Fruit fly (Drosophila melanogaster) whole organism, adult: ENCODE data around the gene M6.
A peak's percentile ranks its signal among the peaks of the same experiment; 100 is the strongest.

ENCODE experiments used
- CG11617 ChIP-seq: fragments of 200-800 bp; sonication (Bioruptor generic); optimal IDR thresholded peaks from 2 replicates; lab custom pipeline; 2017; ENCODE audit warnings: mild to moderate bottlenecking, missing biosample characterization, missing genetic modification reagents, missing genetic modification characterization
- CG12768 ChIP-seq: fragments of 200-800 bp; sonication (Bioruptor generic); optimal IDR thresholded peaks from 2 replicates; lab custom pipeline; 2017; ENCODE audit warnings: missing biosample characterization, missing genetic modification characterization, mild to moderate bottlenecking, moderate library complexity, missing genetic modification reagents
- CG14711 ChIP-seq: fragments of 200-800 bp; sonication (Bioruptor generic); optimal IDR thresholded peaks from 2 replicates; lab custom pipeline; 2018; ENCODE audit warnings: missing biosample characterization, mild to moderate bottlenecking, missing genetic modification characterization, moderate library complexity
- CG1620 ChIP-seq: fragments of 200-800 bp; sonication (Bioruptor generic); optimal IDR thresholded peaks from 2 replicates; lab custom pipeline; 2016; ENCODE audit warnings: missing biosample characterization, missing genetic modification characterization
- CG33017 ChIP-seq: fragments of 200-800 bp; sonication (Bioruptor generic); optimal IDR thresholded peaks from 2 replicates; lab custom pipeline; 2018; ENCODE audit warnings: missing biosample characterization, mild to moderate bottlenecking, missing genetic modification characterization, moderate library complexity
- CG5204 ChIP-seq: fragments of 200-800 bp; sonication (Bioruptor generic); optimal IDR thresholded peaks from 2 replicates; lab custom pipeline; 2016; ENCODE audit warnings: missing biosample characterization, missing genetic modification characterization
- CG7045 ChIP-seq: fragments of 200-800 bp; sonication (Bioruptor generic); optimal IDR thresholded peaks from 2 replicates; lab custom pipeline; 2017; ENCODE audit warnings: missing biosample characterization, mild to moderate bottlenecking, missing genetic modification characterization
- CG7101 ChIP-seq: fragments of 200-800 bp; sonication (Bioruptor generic); optimal IDR thresholded peaks from 2 replicates; lab custom pipeline; 2018; ENCODE audit warnings: missing biosample characterization, mild to moderate bottlenecking, missing genetic modification characterization, moderate library complexity
- Clk ChIP-seq: fragments of 200-800 bp; sonication (Bioruptor generic); optimal IDR thresholded peaks from 2 replicates; lab custom pipeline; 2017; ENCODE audit warnings: missing biosample characterization, missing genetic modification characterization
- Crg-1 ChIP-seq: fragments of 200-800 bp; sonication (Bioruptor generic); optimal IDR thresholded peaks from 2 replicates; lab custom pipeline; 2016; ENCODE audit warnings: missing biosample characterization, missing genetic modification characterization
- Hr96 ChIP-seq: fragments of 200-800 bp; sonication (Bioruptor generic); optimal IDR thresholded peaks from 2 replicates; lab custom pipeline; 2016; ENCODE audit warnings: missing biosample characterization, missing genetic modification characterization
- Mnt ChIP-seq: fragments of 200-800 bp; sonication (Bioruptor generic); optimal IDR thresholded peaks from 2 replicates; lab custom pipeline; 2016; ENCODE audit warnings: missing biosample characterization, mild to moderate bottlenecking, missing genetic modification characterization
- bab1 ChIP-seq: fragments of 200-800 bp; sonication (Bioruptor generic); optimal IDR thresholded peaks from 3 replicates; lab custom pipeline; 2019; ENCODE audit warnings: missing biosample characterization, mild to moderate bottlenecking, missing genetic modification characterization, moderate library complexity
- cic ChIP-seq: fragments of 200-800 bp; sonication (Bioruptor generic); optimal IDR thresholded peaks from 2 replicates; lab custom pipeline; 2017; ENCODE audit warnings: missing biosample characterization, mild to moderate bottlenecking, missing genetic modification characterization, moderate library complexity
- cnc ChIP-seq, 2 experiments: fragments of >200 bp; optimal IDR thresholded peaks; 2 replicates each; lab custom pipeline; 2017
- kay ChIP-seq: fragments of 200-800 bp; sonication (Bioruptor generic); peaks from one replicate; lab custom pipeline; 2016; ENCODE audit warnings: missing biosample characterization, missing genetic modification characterization, borderline replicate concordance
- ovo ChIP-seq: fragments of 200-800 bp; sonication (Bioruptor generic); optimal IDR thresholded peaks from 2 replicates; lab custom pipeline; 2016; ENCODE audit warnings: missing biosample characterization, missing genetic modification characterization
- pad ChIP-seq: fragments of 200-800 bp; sonication (Bioruptor generic); optimal IDR thresholded peaks from 3 replicates; lab custom pipeline; 2017; ENCODE audit warnings: missing biosample characterization, missing genetic modification characterization, mild to moderate bottlenecking, moderate library complexity, missing genetic modification reagents
- tj ChIP-seq: fragments of 200-800 bp; sonication (Bioruptor generic); optimal IDR thresholded peaks from 3 replicates; lab custom pipeline; 2017; ENCODE audit warnings: missing biosample characterization, mild to moderate bottlenecking, missing genetic modification characterization, moderate library complexity
- toe ChIP-seq: fragments of 200-800 bp; sonication (Bioruptor generic); optimal IDR thresholded peaks from 2 replicates; lab custom pipeline; 2016; ENCODE audit warnings: missing biosample characterization, missing genetic modification characterization

The M6 gene

dm6 chr3L:21507955-21508354 lies 303 bp downstream of the M6 start:
- TF ChIP-seq CG33017 (tag; lab: Kevin White, UChicago) = no peak
- no peak for TF ChIP-seq cic (GFP tag; lab: Kevin White, UChicago)
- TF ChIP-seq tj (GFP tag; lab: Kevin White, UChicago) = no peak
- no peak for TF ChIP-seq pad
- no peak for TF ChIP-seq CG7101 (tag; lab: Kevin White, UChicago)
- no peak for TF ChIP-seq kay (GFP tag; lab: Kevin White, UChicago)
- TF ChIP-seq toe (GFP tag; lab: Kevin White, UChicago) = no peak
- TF ChIP-seq Crg-1 (GFP tag; lab: Kevin White, UChicago) = no peak
- TF ChIP-seq Mnt (GFP tag; lab: Kevin White, UChicago) = no peak
- no peak for TF ChIP-seq CG12768 (GFP tag; lab: Kevin White, UChicago)
- TF ChIP-seq CG11617 (GFP tag; lab: Kevin White, UChicago) = no peak
- no peak for TF ChIP-seq CG1620 (GFP tag; lab: Kevin White, UChicago)
- TF ChIP-seq Hr96 (GFP tag; lab: Kevin White, UChicago) = no peak
- TF ChIP-seq CG5204 (GFP tag; lab: Kevin White, UChicago) = no peak
- TF ChIP-seq CG14711 (tag; lab: Kevin White, UChicago) = no peak
- no peak for TF ChIP-seq cnc (optimal IDR thresholded peaks at IDR 0.05; lab: Kevin White, UChicago)
- no peak for TF ChIP-seq CG7045 (GFP tag; lab: Kevin White, UChicago)
- TF ChIP-seq bab1 = no peak
- TF ChIP-seq Clk (GFP tag; lab: Kevin White, UChicago) = no peak
- no peak for TF ChIP-seq ovo (GFP tag; lab: Kevin White, UChicago)

DNA sequence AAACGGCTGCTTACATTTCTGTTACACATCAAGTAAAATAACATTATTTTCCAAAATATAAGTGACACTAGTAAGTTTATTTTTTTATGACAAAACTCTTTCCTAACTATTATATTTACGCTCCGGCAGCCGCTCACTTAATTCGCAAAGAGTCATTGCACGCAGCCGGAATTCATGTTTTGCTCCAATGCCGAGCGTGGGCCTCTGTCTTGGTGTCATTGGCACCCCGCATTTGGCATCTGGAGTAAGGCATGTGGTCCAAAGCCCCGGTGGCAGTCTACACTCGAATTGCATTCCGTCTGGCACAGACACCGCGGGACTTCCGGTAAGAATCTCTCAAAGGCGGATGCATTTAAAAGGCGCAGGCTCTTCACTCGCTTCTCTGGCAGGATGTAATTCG lies 969 bp downstream of the M6 start:
- TF ChIP-seq CG7101 (tag; lab: Kevin White, UChicago) = no peak
- TF ChIP-seq toe (GFP tag; lab: Kevin White, UChicago) = no peak
- TF ChIP-seq cnc (optimal IDR thresholded peaks at IDR 0.05; lab: Kevin White, UChicago) = no peak
- TF ChIP-seq tj (GFP tag; lab: Kevin White, UChicago) = no peak
- TF ChIP-seq Hr96 (GFP tag; lab: Kevin White, UChicago) = no peak
- TF ChIP-seq Mnt (GFP tag; lab: Kevin White, UChicago) = no peak
- TF ChIP-seq CG5204 (GFP tag; lab: Kevin White, UChicago) = no peak
- TF ChIP-seq CG12768 (GFP tag; lab: Kevin White, UChicago) = no peak
- TF ChIP-seq bab1 = no peak
- TF ChIP-seq Clk (GFP tag; lab: Kevin White, UChicago) = no peak
- no peak for TF ChIP-seq ovo (GFP tag; lab: Kevin White, UChicago)
- TF ChIP-seq cic (GFP tag; lab: Kevin White, UChicago) = no peak

dm6 chr3L:21509488-21510122 lies 2.0 kb downstream of the M6 start:
- TF ChIP-seq CG14711 (tag; lab: Kevin White, UChicago) (no peak), kay (GFP tag; lab: Kevin White, UChicago) (no peak), bab1 (no peak), Mnt (GFP tag; lab: Kevin White, UChicago) (no peak), cic (GFP tag; lab: Kevin White, UChicago) (no peak), CG11617 (GFP tag; lab: Kevin White, UChicago) (peak; percentile 51), Crg-1 (GFP tag; lab: Kevin White, UChicago) (no peak), pad (no peak)

DNA sequence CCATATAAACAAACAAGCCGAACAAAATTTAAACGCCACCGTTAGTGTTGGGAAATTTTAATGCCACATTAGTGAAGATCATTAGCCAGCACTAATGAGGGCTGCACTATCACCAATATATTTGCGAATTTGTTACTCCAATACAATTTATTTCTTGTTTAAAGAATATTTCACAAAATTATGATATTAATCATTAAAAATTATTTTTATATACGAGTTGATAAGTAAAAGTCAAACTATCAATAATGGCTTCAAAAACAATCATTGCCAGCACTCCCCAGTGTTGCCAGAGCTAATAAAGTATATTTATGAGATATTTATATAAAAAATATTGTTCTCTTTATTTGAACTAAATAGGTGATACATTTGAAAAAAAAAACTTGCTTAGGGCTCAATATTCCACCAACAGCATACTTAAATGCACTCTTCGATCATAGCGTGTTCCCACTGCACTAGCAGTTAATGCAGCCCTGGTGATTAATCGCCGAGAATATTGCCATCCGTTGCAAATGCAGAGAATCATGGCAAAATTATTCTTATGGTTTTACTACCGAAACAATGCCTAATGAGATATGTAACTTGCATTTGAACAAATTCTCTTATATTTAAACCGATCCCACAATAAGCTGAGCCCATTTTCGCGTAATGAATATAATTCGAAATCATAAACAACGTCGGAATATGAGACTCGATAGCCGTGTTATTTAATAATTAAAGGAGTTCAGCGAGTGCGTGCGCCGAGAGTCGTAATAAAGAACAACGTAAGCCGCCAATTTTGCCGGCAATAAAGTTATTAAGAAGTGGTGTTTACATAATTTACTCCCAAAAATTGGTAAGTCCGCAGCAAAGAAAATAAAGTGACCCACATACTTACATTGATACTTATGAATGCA lies 8.4 kb downstream of the M6 start, which contains the start of the genes SAK and Cdk12:
Gene SAK (minus strand): TSS at position 65 of the 893 bp plus-strand sequence.
Gene Cdk12 (plus strand): TSS at position 484 of the 893 bp plus-strand sequence.
- TF ChIP-seq toe (GFP tag; lab: Kevin White, UChicago) = peak; percentile 85
- peak; percentile 60 for TF ChIP-seq CG1620 (GFP tag; lab: Kevin White, UChicago)
- peak; percentile 58 for TF ChIP-seq Mnt (GFP tag; lab: Kevin White, UChicago)
- TF ChIP-seq kay (GFP tag; lab: Kevin White, UChicago) = peak; percentile 86
- TF ChIP-seq CG33017 (tag; lab: Kevin White, UChicago) = peak; percentile 89
- TF ChIP-seq cnc (optimal IDR thresholded peaks at IDR 0.05; lab: Kevin White, UChicago) = no peak
- TF ChIP-seq CG7101 (tag; lab: Kevin White, UChicago) = peak; percentile 92
- peak; percentile 83 for TF ChIP-seq CG14711 (tag; lab: Kevin White, UChicago)
- TF ChIP-seq CG11617 (GFP tag; lab: Kevin White, UChicago) = peak; percentile 95
- peak; percentile 84 for TF ChIP-seq CG5204 (GFP tag; lab: Kevin White, UChicago)
- peak; percentile 93 for TF ChIP-seq CG12768 (GFP tag; lab: Kevin White, UChicago)
- peak; percentile 94 for TF ChIP-seq CG7045 (GFP tag; lab: Kevin White, UChicago)
- peak; percentile 84 for TF ChIP-seq Crg-1 (GFP tag; lab: Kevin White, UChicago)
- peak; percentile 74 for TF ChIP-seq Hr96 (GFP tag; lab: Kevin White, UChicago)
- TF ChIP-seq cic (GFP tag; lab: Kevin White, UChicago) = peak; percentile 59
- TF ChIP-seq bab1 = peak; percentile 91
- peak; percentile 75 for TF ChIP-seq tj (GFP tag; lab: Kevin White, UChicago)
- peak; percentile 86 for TF ChIP-seq ovo (GFP tag; lab: Kevin White, UChicago)
- TF ChIP-seq Clk (GFP tag; lab: Kevin White, UChicago) = peak; percentile 70
- peak; percentile 82 for TF ChIP-seq pad
